Fruit fly (Drosophila melanogaster) whole organism, embryonic: ENCODE data around the gene pall.

Experiments
- Antp ChIP-seq: fragments of 200-800 bp; sonication (Bioruptor generic); optimal IDR thresholded peaks from 3 replicates; lab custom pipeline; 2016; ENCODE audit warnings: missing biosample characterization, missing genetic modification characterization
- Atf6 ChIP-seq: fragments of 200-800 bp; sonication (Bioruptor generic); IDR thresholded peaks from 2 replicates; pipeline ENCODE4 v1.3.6; 2022; ENCODE audit warnings: missing biosample characterization, missing genetic modification characterization
- CG10147 ChIP-seq: fragments of 200-800 bp; sonication (Bioruptor generic); optimal IDR thresholded peaks from 2 replicates; lab custom pipeline; 2019; ENCODE audit warnings: missing biosample characterization, mild to moderate bottlenecking, missing genetic modification characterization, moderate library complexity
- CG11456 ChIP-seq: fragments of 200-800 bp; sonication (Bioruptor generic); IDR thresholded peaks from 3 replicates; pipeline ENCODE4 v1.3.6; 2022; ENCODE audit warnings: missing biosample characterization, missing genetic modification characterization
- CG11504 ChIP-seq: fragments of 200-800 bp; sonication (Bioruptor generic); optimal IDR thresholded peaks from 3 replicates; lab custom pipeline; 2019; ENCODE audit warnings: missing biosample characterization, mild to moderate bottlenecking, missing genetic modification characterization, moderate library complexity
- CG11560 ChIP-seq: fragments of 200-800 bp; sonication (Bioruptor generic); IDR thresholded peaks from 3 replicates; pipeline ENCODE4 v1.3.6; 2022; ENCODE audit warnings: missing biosample characterization, missing genetic modification characterization
- CG12104 ChIP-seq: fragments of 200-800 bp; sonication (Bioruptor generic); optimal IDR thresholded peaks from 3 replicates; lab custom pipeline; 2016; ENCODE audit warnings: missing biosample characterization, missing genetic modification characterization
- CG16779 ChIP-seq: fragments of 200-800 bp; sonication (Bioruptor generic); IDR thresholded peaks from 2 replicates; pipeline ENCODE4 v1.3.6; 2022; ENCODE audit warnings: missing biosample characterization, missing genetic modification characterization
- CG16815 ChIP-seq: fragments of 200-800 bp; sonication (Bioruptor generic); optimal IDR thresholded peaks from 3 replicates; lab custom pipeline; 2017; ENCODE audit warnings: missing biosample characterization, mild to moderate bottlenecking, missing genetic modification characterization
- CG16863 ChIP-seq: fragments of 200-800 bp; sonication (Bioruptor generic); optimal IDR thresholded peaks from 3 replicates; lab custom pipeline; 2016; ENCODE audit warnings: missing biosample characterization, missing genetic modification characterization
- CG3995 ChIP-seq: fragments of 200-800 bp; sonication (Bioruptor generic); optimal IDR thresholded peaks from 3 replicates; lab custom pipeline; 2016; ENCODE audit warnings: missing biosample characterization, missing genetic modification characterization
- CG4282 ChIP-seq: fragments of 200-800 bp; sonication (Bioruptor generic); optimal IDR thresholded peaks from 2 replicates; lab custom pipeline; 2016; ENCODE audit warnings: missing biosample characterization, missing genetic modification characterization
- CG43689 ChIP-seq: fragments of 200-800 bp; sonication (Bioruptor generic); IDR thresholded peaks from 2 replicates; pipeline ENCODE4 v1.3.6; 2022; ENCODE audit warnings: missing biosample characterization, missing genetic modification characterization
- CG4404 ChIP-seq: fragments of 200-800 bp; sonication (Bioruptor generic); IDR thresholded peaks from 2 replicates; pipeline ENCODE4 v1.3.6; 2022; ENCODE audit warnings: missing biosample characterization, missing genetic modification characterization
- CG6254 ChIP-seq: fragments of 200-800 bp; sonication (Bioruptor generic); optimal IDR thresholded peaks from 3 replicates; lab custom pipeline; 2017; ENCODE audit warnings: mild to moderate bottlenecking, missing biosample characterization, missing genetic modification reagents, missing genetic modification characterization
- CG8281 ChIP-seq: fragments of 200-800 bp; sonication (Bioruptor generic); optimal IDR thresholded peaks from 2 replicates; lab custom pipeline; 2018; ENCODE audit warnings: missing biosample characterization, mild to moderate bottlenecking, missing genetic modification characterization, moderate library complexity
- CG8765 ChIP-seq: fragments of 200-800 bp; sonication (Bioruptor generic); IDR thresholded peaks from 2 replicates; pipeline ENCODE4 v1.3.6; 2022; ENCODE audit warnings: missing biosample characterization, missing genetic modification characterization
- Camta ChIP-seq: fragments of 200-800 bp; sonication (Bioruptor generic); optimal IDR thresholded peaks from 2 replicates; lab custom pipeline; 2016; ENCODE audit warnings: missing biosample characterization, missing genetic modification characterization
- CkIIα-i1 ChIP-seq: fragments of 200-800 bp; sonication (Bioruptor generic); IDR thresholded peaks from 2 replicates; pipeline ENCODE4 v1.3.6; 2022; ENCODE audit warnings: missing biosample characterization, missing genetic modification characterization
- D19A ChIP-seq: fragments of 200-800 bp; optimal IDR thresholded peaks from 3 replicates; lab custom pipeline; 2019; ENCODE audit warnings: missing biosample characterization, mild to moderate bottlenecking, missing genetic modification characterization, moderate library complexity
- Doc3 ChIP-seq: fragments of 200-800 bp; sonication (Bioruptor generic); IDR thresholded peaks from 3 replicates; pipeline ENCODE4 v1.3.6; 2022; ENCODE audit warnings: missing biosample characterization, missing genetic modification characterization; ENCODE audit not compliant: partially characterized antibody
- Eip74EF ChIP-seq, 2 experiments: fragments of 200-800 bp in 1 of 2; fragments of >200 bp in 1 of 2; sonication (Bioruptor generic) in 1 of 2; optimal IDR thresholded peaks; 2 replicates each; lab custom pipeline; 2017 to 2019; ENCODE audit warnings: missing biosample characterization in 2 of 2, missing genetic modification characterization in 2 of 2, mild to moderate bottlenecking in 1 of 2, moderate library complexity in 1 of 2
- Ets65A ChIP-seq: fragments of 200-800 bp; sonication (Bioruptor generic); peaks from one replicate; lab custom pipeline; 2016; ENCODE audit warnings: missing biosample characterization, missing genetic modification characterization
- MESR4 ChIP-seq: fragments of 200-800 bp; sonication (Bioruptor generic); optimal IDR thresholded peaks from 2 replicates; lab custom pipeline; 2018; ENCODE audit warnings: missing biosample characterization, mild to moderate bottlenecking, missing genetic modification characterization, moderate library complexity
- Mad ChIP-seq: fragments of 200-800 bp; sonication (Bioruptor generic); optimal IDR thresholded peaks from 2 replicates; lab custom pipeline; 2016; ENCODE audit warnings: missing biosample characterization, missing genetic modification characterization
- NC2β ChIP-seq: fragments of 200-800 bp; sonication (Bioruptor generic); optimal IDR thresholded peaks from 2 replicates; lab custom pipeline; 2016; ENCODE audit warnings: missing biosample characterization, missing genetic modification characterization
- Scr ChIP-seq: fragments of 200-800 bp; sonication (Bioruptor generic); IDR thresholded peaks from 2 replicates; pipeline ENCODE4 v1.3.6; 2022; ENCODE audit warnings: missing biosample characterization, missing genetic modification characterization; ENCODE audit not compliant: partially characterized antibody
- Spps ChIP-seq: fragments of 200-800 bp; sonication (Bioruptor generic); optimal IDR thresholded peaks from 2 replicates; lab custom pipeline; 2018; ENCODE audit warnings: missing biosample characterization, mild to moderate bottlenecking, missing genetic modification characterization
- ac ChIP-seq: fragments of 200-800 bp; sonication (Bioruptor generic); optimal IDR thresholded peaks from 3 replicates; lab custom pipeline; 2017; ENCODE audit warnings: missing biosample characterization, mild to moderate bottlenecking, missing genetic modification characterization
- ap ChIP-seq: fragments of 200-800 bp; sonication (Bioruptor generic); IDR thresholded peaks from 2 replicates; pipeline ENCODE4 v1.3.6; 2022; ENCODE audit warnings: missing biosample characterization, missing genetic modification characterization
- bbx ChIP-seq: fragments of 200-800 bp; sonication (Bioruptor generic); IDR thresholded peaks from 2 replicates; pipeline ENCODE4 v1.3.6; 2022; ENCODE audit warnings: missing biosample characterization, missing genetic modification characterization; ENCODE audit not compliant: partially characterized antibody
- bcd ChIP-seq: fragments of 200-800 bp; sonication (Bioruptor generic); optimal IDR thresholded peaks from 2 replicates; lab custom pipeline; 2017; ENCODE audit warnings: missing biosample characterization, mild to moderate bottlenecking, missing genetic modification characterization
- br ChIP-seq: fragments of >200 bp; optimal IDR thresholded peaks from 2 replicates; lab custom pipeline; 2017
- dimm ChIP-seq: fragments of 200-800 bp; sonication (Bioruptor generic); IDR thresholded peaks from 2 replicates; pipeline ENCODE4 v1.3.6; 2022; ENCODE audit warnings: missing biosample characterization, missing genetic modification characterization
- dpn ChIP-seq, 2 experiments: fragments of 200-800 bp; sonication (Bioruptor generic); optimal IDR thresholded peaks; 3 replicates each; lab custom pipeline; 2016; ENCODE audit warnings: missing biosample characterization in 2 of 2, missing genetic modification characterization in 2 of 2
- fd96Cb ChIP-seq: fragments of 200-800 bp; sonication (Bioruptor generic); optimal IDR thresholded peaks from 2 replicates; lab custom pipeline; 2018; ENCODE audit warnings: missing biosample characterization, mild to moderate bottlenecking, missing genetic modification characterization, moderate library complexity
- fru ChIP-seq: fragments of >200 bp; optimal IDR thresholded peaks from 2 replicates; lab custom pipeline; 2017
- gce ChIP-seq: fragments of 200-800 bp; sonication (Bioruptor generic); IDR thresholded peaks from 3 replicates; pipeline ENCODE4 v1.3.6; 2022; ENCODE audit warnings: missing biosample characterization, missing genetic modification characterization
- grn ChIP-seq: fragments of 200-800 bp; sonication (Bioruptor generic); optimal IDR thresholded peaks from 3 replicates; lab custom pipeline; 2017; ENCODE audit warnings: missing biosample characterization, missing genetic modification characterization
- jigr1 ChIP-seq: fragments of 200-800 bp; sonication (Bioruptor generic); IDR thresholded peaks from 3 replicates; pipeline ENCODE4 v1.3.6; 2022; ENCODE audit warnings: missing biosample characterization, missing genetic modification characterization
- lmd ChIP-seq: fragments of 200-800 bp; sonication (Bioruptor generic); IDR thresholded peaks from 2 replicates; pipeline ENCODE4 v1.3.6; 2022; ENCODE audit warnings: missing biosample characterization, missing genetic modification characterization
- nom ChIP-seq: fragments of 200-800 bp; sonication (Bioruptor generic); optimal IDR thresholded peaks from 2 replicates; lab custom pipeline; 2017; ENCODE audit warnings: missing biosample characterization, missing genetic modification characterization, mild to moderate bottlenecking, moderate library complexity, missing genetic modification reagents
- otp ChIP-seq: fragments of 200-800 bp; sonication (Bioruptor generic); IDR thresholded peaks from 3 replicates; pipeline ENCODE4, ENCODE4 v1.3.6; 2022; ENCODE audit warnings: missing biosample characterization, missing genetic modification characterization
- pfk ChIP-seq: fragments of 200-800 bp; sonication (Bioruptor generic); optimal IDR thresholded peaks from 2 replicates; lab custom pipeline; 2018; ENCODE audit warnings: missing biosample characterization, mild to moderate bottlenecking, missing genetic modification characterization, moderate library complexity
- pho ChIP-seq: fragments of 200-800 bp; sonication (Bioruptor generic); optimal IDR thresholded peaks from 2 replicates; lab custom pipeline; 2016; ENCODE audit warnings: missing biosample characterization, missing genetic modification characterization
- row ChIP-seq: fragments of 200-800 bp; sonication (Bioruptor generic); IDR thresholded peaks from 3 replicates; pipeline ENCODE4 v1.3.6; 2022; ENCODE audit warnings: missing biosample characterization, missing genetic modification characterization
- trem ChIP-seq: fragments of 200-800 bp; optimal IDR thresholded peaks from 3 replicates; lab custom pipeline; 2019; ENCODE audit warnings: missing biosample characterization, mild to moderate bottlenecking, missing genetic modification characterization, moderate library complexity
- ttk ChIP-seq: fragments of 200-800 bp; sonication (Bioruptor generic); IDR thresholded peaks from 2 replicates; pipeline ENCODE4 v2.1.2; 2022; ENCODE audit warnings: missing biosample characterization, missing genetic modification characterization
- unpg ChIP-seq: fragments of 200-800 bp; sonication (Bioruptor generic); optimal IDR thresholded peaks from 3 replicates; lab custom pipeline; 2018; ENCODE audit warnings: missing biosample characterization, mild to moderate bottlenecking, missing genetic modification characterization, moderate library complexity
- vnd ChIP-seq: fragments of 200-800 bp; sonication (Bioruptor generic); IDR thresholded peaks from 3 replicates; pipeline ENCODE4 v1.3.6; 2022; ENCODE audit warnings: missing biosample characterization, missing genetic modification characterization; ENCODE audit not compliant: partially characterized antibody
- wdn ChIP-seq: fragments of 200-800 bp; sonication (Bioruptor generic); IDR thresholded peaks from 2 replicates; pipeline ENCODE4 v1.3.6; 2022; ENCODE audit warnings: missing biosample characterization, missing genetic modification characterization
- yki ChIP-seq: fragments of >200 bp; optimal IDR thresholded peaks from 3 replicates; lab custom pipeline; 2018

pall gene

DNA sequence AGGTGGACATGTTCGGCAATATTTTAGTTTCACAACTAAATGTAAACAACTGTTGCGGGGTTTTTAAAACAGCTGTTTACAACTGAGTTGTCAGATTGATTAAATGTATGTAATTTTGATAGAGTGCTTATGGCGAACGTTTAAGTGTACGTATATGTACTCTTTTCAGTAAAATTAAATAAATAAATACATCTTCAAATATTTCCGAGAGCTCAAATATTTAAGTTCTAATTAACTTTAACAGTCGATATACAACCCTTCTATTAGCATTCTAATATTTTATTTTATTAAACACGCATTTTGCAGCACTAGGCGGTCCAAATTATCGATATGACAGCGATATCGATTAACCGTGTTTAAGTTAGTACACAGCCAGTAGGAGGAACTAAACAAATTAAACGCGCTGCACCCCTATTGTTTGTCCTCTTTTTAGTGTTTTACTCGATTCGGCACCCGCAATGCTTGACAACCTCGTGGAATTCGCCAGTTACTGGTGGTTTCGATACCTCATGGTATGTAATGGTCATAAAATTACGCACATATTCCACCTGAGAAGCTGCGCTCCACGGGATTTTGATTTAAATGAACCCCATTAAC, 36.0 kb downstream of the pall start, which contains the start of the genes CG3448 and ghi (continued):
- TF ChIP-seq lmd (peak; percentile 73), otp (GFP tag; lab: Robert Waterston, UW) (no peak), yki (lab: Kevin White, UChicago) (no peak), CG16863 (GFP tag; lab: Kevin White, UChicago) (peak; percentile 1), wdn (no peak), CG8765 (GFP tag; lab: Robert Waterston, UW) (no peak), CG16779 (GFP tag; lab: Robert Waterston, UW) (no peak), grn (GFP tag; lab: Kevin White, UChicago) (peak; percentile 1), trem (tag; lab: Kevin White, UChicago) (peak; percentile 84), Mad (GFP tag; lab: Kevin White, UChicago) (peak; percentile 37), bcd (GFP tag; lab: Kevin White, UChicago) (peak; percentile 56), ttk (GFP tag; lab: Robert Waterston, UW) (peak; percentile 42; the same call in 1 of the 2 replicates), dpn (GFP tag; optimal IDR thresholded peaks at IDR 0.05; lab: Kevin White, UChicago) (peak; percentile 56 to 63), ap (no peak), dimm (no peak), CG4282 (GFP tag; lab: Kevin White, UChicago) (no peak), CG8281 (tag; lab: Kevin White, UChicago) (peak; percentile 26), CG11456 (GFP tag; lab: Robert Waterston, UW) (peak; percentile 58; the same call in 1 of the 3 replicates), CG43689 (no peak), Scr (GFP tag; lab: Robert Waterston, UW) (peak; percentile 76), CG3995 (GFP tag; lab: Kevin White, UChicago) (peak; percentile 37), vnd (GFP tag; lab: Robert Waterston, UW) (peak; percentile 54), Doc3 (GFP tag; lab: Robert Waterston, UW) (peak; percentile 65; the same call in 2 of the 3 replicates), CG4404 (GFP tag; lab: Robert Waterston, UW) (peak; percentile 49; the same call in 1 of the 2 replicates), gce (GFP tag; lab: Robert Waterston, UW) (no peak), MESR4 (GFP tag; lab: Kevin White, UChicago) (peak; percentile 75), unpg (GFP tag; lab: Kevin White, UChicago) (peak; percentile 62), row (GFP tag; lab: Robert Waterston, UW) (peak; percentile 57; the same call in 2 of the 3 replicates), jigr1 (GFP tag; lab: Robert Waterston, UW) (no peak), Atf6 (GFP tag; lab: Robert Waterston, UW) (no peak), fd96Cb (tag; lab: Kevin White, UChicago) (peak; percentile 32), CG12104 (GFP tag; lab: Kevin White, UChicago) (peak; percentile 45), Eip74EF (GFP tag; optimal IDR thresholded peaks at IDR 0.05; lab: Kevin White, UChicago) (peak; percentile 1 to 54), CG10147 (GFP tag; lab: Kevin White, UChicago) (peak; percentile 68), Camta (peak; percentile 17), nom (GFP tag; lab: Kevin White, UChicago) (peak; percentile 46), NC2β (no peak), br (lab: Kevin White, UChicago) (no peak), pfk (GFP tag; lab: Kevin White, UChicago) (no peak), Spps (tag; lab: Kevin White, UChicago) (peak; percentile 54), CkIIα-i1 (no peak), ac (no peak), Antp (no peak), pho (GFP tag; lab: Kevin White, UChicago) (peak; percentile 28), Ets65A (peak; percentile 86), bbx (GFP tag; lab: Robert Waterston, UW) (peak; percentile 80), CG11504 (tag; lab: Kevin White, UChicago) (peak; percentile 71), fru (lab: Kevin White, UChicago) (no peak), CG16815 (GFP tag; lab: Kevin White, UChicago) (no peak), CG11560 (tag; lab: Robert Waterston, UW) (no peak), CG6254 (no peak), D19A (tag; lab: Kevin White, UChicago) (peak; percentile 45)
